Worm (Caenorhabditis elegans): ENCODE data around the gene ugt-15.

ugt-15 gene

DNA sequence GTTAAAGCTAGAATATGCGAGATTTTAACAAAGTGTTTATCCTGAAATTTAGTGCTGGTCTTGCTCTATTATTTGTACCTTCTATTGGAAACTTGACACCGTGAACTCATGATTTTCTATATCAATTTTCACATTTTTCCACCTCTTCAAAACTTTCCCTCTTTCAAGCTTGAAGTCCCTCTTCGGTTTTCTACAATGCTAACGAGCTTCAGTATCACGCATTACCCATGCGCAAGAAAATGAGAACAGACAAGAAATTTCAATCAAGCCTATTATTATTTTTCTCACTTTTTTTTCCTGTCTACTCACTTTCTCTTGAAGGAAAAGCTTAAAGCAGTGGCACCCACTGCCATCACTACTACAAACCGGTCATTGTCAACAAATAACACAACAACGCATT, 15.5 kb upstream of the ugt-15 start:
- TF ChIP-seq unc-62 (GFP tag; optimal IDR thresholded peaks at IDR 0.05) = no peak

DNA sequence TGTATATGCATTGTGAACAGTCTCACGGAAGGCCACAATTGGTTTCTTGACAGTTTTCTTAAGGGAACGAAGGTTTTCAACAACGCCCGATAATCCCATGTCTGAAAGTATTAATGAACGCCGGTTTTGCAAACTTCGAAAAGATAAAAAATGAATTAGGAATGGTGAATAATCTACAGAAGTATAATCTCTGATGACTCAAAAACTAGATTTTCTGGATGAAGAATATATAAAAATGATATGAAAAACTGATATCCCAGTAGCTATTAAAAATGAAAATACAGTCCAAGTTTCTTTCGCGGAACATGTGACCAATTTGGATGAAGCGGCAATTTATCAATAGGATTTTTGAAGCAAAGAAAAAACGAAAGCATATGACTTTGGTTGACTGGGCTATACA, 13.3 kb upstream of the ugt-15 start, which contains the start of gene ZC443.3:
TSS of gene ZC443.3 (minus strand) at position 101 of the 400 bp plus-strand sequence.
- TF ChIP-seq unc-62 (GFP tag; optimal IDR thresholded peaks at IDR 0.05) = no peak

DNA sequence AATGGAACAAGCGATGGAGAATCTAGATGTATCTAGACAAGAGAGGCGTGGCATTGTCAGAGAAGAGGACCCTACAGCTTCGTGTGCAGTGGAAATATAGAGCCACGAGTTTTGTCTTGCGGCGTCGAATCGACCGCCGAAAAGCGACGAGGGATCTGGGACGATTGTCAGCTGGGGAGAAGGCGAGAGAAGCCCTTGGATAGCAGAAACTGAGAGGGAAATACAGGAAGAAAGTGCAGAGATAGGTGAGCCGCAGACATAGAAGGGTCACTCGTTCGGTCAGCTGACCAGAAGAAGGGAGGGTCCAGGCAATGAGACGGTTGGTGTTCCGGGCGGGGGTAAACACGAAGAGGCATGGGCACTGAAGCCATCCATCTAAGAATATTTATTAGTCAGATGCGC, 12.8 kb upstream of the ugt-15 start:
- TF ChIP-seq unc-62 (GFP tag; optimal IDR thresholded peaks at IDR 0.05) = no peak

DNA sequence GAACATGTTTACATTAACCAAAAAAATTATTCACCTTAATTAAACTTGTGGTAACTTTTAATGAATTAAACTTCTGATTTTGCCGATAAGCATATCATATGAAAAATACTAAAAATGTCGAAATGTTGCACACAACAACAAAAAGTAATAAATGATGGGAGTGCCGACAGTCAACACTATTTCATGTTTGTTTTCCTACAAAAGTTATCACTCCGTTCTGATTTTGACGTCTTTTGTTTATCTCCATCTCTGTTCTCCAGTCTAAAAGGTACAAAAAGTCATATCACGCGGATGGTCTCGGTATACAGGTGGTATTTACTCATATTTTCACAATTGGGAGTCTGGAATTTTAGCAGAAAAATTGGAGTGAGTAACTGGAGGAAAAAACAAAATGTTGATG, 11.9 kb upstream of the ugt-15 start:
- TF ChIP-seq unc-62 (GFP tag; optimal IDR thresholded peaks at IDR 0.05) = no peak

DNA sequence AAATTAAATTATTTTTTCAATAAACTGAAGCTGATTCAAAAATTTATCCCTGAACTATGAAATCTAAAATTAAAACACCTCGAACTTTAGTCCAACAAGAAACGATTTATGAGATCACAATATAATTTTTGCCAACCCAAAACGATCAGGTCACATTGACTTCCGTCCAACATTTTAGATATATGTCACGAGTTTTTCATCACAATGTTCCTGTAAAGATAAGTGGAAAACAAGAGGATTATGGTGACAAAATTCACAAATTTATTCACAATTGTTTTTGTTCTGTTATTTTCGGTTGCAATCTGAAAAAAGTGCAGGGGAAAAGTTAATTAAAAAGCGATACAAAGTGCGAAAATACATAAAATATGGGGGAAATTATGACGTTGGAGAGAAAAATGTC, 10.6 kb upstream of the ugt-15 start:
- TF ChIP-seq unc-62 (GFP tag; optimal IDR thresholded peaks at IDR 0.05) = no peak

DNA sequence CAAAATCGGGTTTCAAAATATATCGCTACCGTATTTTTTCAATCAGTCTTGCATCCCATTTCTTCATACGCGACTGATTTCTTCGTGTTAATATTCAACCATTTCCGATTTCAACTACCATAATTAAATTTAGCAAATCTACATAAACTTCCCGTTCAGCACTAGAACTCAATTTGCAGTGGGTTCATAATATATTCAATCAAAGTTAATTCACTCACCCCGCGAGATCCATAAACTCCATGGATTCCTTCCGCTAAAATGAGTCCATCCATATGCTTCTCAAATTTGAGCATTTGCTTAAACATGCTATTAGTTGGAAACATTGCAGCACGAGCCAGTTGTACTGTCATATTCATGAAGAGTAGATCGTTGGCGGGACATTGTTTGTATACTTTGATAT, 8.8 kb upstream of the ugt-15 start:
- TF ChIP-seq unc-62 (GFP tag; optimal IDR thresholded peaks at IDR 0.05) = no peak

DNA sequence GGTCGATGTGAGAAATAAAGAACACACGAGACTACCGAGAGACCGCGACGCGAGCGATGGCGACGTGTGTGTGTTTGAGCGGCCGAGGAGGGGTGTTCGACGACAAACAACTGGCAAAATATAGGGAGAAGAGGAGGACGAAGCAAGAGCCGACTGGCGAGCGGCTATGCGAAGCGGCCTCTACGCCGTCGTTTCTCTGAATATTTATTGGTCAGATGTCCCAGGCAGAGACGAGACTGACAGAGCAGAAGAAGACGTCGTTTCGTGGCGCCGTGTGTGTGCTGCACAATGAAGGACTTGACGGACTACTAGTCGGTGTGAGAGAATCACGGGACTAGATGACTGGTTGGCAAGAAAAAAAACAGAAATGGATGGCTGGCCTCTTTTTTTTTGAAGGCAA, 8.2 kb upstream of the ugt-15 start:
- TF ChIP-seq unc-62 (GFP tag; optimal IDR thresholded peaks at IDR 0.05) = no peak

DNA sequence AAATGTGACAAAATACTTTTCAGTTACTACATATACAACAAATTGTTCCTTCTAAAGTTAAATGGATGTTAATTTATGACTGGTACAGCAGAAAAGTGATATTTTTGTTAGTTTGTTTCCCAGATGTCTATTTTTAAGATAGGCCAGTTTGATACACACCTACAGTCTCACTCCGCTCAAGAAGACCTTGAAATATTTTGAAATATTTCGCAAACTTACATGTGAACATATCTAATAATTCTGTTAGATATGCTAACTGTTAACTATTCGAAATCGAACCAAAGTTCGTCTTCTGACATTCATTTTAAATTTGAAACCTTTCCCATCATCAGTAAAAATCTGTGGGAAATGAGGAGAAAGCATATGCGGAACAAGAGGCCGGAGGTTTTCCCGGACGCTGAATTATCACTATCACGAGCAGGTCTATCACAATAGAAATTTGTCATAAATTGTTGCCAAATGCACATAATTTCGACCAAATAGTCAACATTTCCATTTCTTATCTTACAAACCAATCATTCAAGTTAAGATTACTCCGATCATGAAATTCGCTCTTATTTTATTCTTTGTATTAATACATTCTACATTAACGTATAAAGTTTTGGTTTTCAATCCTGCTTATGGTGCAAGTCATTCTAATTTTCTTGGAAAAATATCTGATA, 7.4 kb upstream of the ugt-15 start, which contains the start of the genes ZC443.4 and ugt-18:
TSS of gene ZC443.4 (minus strand) at position 95 of the 662 bp plus-strand sequence.
TSS of gene ugt-18 (plus strand) at position 469 of the 662 bp plus-strand sequence.
- TF ChIP-seq unc-62 (GFP tag; optimal IDR thresholded peaks at IDR 0.05) = no peak

DNA sequence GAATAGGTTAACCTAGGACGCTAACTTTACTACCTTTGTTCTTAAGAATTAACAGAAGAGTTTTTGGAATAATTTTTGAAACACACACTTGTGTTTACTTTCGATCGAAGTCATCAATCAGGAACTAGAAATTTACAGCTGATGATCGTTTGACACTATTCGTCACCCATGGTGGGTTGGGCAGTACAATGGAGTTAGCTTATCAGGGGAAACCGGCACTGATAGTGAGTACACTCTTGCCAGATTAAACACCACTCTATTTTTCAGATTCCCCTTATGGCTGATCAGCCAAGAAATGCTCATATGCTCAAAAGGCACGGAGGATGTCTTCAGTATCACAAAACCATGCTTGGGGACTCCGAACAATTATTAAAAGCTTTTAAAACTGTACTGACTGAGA, 5.3 kb upstream of the ugt-15 start:
- no peak for TF ChIP-seq unc-62 (GFP tag; optimal IDR thresholded peaks at IDR 0.05)

DNA sequence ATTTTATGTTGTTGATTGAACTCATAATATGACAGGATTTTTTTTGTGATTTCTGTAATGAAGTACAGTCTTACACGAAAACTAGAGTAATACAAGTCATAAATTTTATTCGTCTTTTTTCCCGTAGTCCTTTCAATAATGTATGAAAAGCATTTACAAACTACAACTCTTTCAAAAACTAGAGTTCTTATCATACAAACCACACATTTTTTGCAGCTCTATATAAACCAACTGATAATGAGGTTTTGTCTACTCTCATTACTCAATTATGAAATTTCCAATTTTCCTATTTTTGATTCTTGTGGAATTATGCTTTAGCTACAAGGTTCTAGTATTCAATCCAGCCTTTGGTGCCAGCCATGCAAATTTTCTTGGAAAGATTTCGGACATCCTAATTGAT, 2.5 kb upstream of the ugt-15 start, which contains the start of gene ugt-16:
TSS of gene ugt-16 (plus strand) at position 248 of the 400 bp plus-strand sequence.
- no peak for TF ChIP-seq unc-62 (GFP tag; optimal IDR thresholded peaks at IDR 0.05)

DNA sequence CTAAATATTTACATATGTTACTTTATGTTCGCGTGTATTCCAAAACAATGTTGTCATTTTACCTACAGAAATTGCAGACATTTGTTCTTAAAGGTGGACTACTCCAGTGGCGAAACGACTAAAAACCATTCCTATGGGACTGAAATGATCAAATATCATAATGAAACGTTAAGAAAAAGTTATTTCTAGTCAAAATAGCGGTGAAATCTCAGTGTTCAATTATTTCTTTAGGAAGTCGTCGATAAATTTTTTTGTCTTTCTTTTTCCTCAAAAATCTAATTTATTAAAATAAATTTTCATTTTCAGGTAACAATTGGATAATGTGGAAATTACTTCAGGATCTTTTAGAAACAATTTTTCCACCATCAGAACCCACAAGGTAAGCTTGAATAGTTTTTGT, 8.1 kb downstream of the ugt-15 start, which contains the start of gene C44H9.4:
TSS of gene C44H9.4 (plus strand) at position 301 of the 400 bp plus-strand sequence.
- no peak for TF ChIP-seq unc-62 (GFP tag; optimal IDR thresholded peaks at IDR 0.05)

DNA sequence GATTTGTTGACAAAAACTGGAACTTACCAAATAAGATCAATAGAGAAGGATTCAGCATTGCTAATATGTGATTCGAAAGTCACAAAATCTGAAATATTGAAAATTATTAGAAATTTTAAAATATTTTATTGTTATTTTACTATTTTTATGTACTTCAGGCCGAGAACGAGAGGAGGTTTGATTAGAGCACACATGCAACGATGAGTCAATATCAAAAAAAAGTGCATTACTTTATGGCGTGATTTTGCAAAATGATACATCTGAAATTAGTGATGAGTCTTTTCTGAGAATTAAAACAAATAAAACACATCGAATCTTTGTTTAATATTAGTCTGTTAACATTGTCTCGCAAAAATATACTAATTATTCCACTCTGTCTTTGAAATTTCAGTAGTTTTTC, 17.4 kb downstream of the ugt-15 start:
- TF ChIP-seq unc-62 (GFP tag; optimal IDR thresholded peaks at IDR 0.05) = no peak

DNA sequence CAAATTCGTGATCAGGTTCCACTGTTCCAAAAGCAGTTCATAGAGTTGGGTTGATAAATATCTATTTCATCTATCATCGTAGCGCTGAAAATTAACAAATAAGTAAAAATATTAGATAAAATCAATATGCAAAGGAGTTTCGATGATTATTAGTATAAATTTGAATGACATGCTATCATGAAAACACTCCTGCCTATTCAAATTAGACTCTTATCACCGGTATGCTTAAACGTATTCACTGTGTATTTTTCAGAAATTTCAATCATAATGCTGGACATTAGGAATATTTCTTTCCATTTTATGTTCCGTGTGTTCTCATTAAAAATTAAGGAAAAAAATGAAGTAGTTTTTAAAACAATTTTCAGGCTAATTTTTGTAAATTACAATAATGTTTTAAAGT, 17.9 kb downstream of the ugt-15 start, which contains the start of gene C44H9.6:
TSS of gene C44H9.6 (minus strand) at position 101 of the 400 bp plus-strand sequence.
- TF ChIP-seq unc-62 (GFP tag; optimal IDR thresholded peaks at IDR 0.05) = no peak

DNA sequence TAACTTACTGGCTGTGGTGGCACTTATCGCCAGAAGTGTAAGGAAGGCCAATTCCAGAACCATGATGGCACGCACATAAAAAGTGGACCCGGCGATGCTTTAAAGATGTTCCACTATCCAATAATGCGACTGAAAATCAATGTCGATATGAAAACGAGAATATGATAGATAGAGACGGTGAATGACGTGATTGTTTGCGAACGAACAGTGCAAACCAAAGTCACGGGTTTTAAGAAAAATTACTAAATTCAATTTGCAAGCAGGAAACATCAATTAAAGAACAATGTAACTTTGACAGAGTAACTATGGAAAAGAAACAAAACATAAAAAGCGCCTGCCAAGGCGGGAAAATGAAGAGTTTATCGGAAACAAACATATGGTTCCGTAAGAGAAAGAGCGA, 22.4 kb downstream of the ugt-15 start, which contains the start of gene C44H9.5:
TSS of gene C44H9.5 (minus strand) at position 129 of the 400 bp plus-strand sequence.
- no peak for TF ChIP-seq unc-62 (GFP tag; optimal IDR thresholded peaks at IDR 0.05)

DNA sequence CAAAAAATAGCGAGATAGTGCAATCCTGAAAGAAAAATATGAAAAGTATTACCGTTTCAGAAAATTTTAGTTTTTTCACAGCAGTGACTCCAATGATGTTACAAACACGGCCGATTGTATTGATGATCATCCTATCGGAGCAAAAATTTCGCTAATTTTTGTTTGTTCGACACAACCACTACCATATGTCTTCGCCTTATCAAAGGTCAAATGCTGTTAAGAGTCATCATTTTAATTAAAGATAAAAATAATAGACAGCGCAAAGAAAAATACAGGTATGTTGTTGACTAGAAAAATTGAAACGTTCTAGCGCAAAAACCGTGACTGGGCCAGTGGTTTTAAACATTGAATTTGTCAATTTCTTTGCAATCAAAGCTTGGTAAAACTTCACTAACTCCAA, 25.0 kb downstream of the ugt-15 start:
- no peak for TF ChIP-seq unc-62 (GFP tag; optimal IDR thresholded peaks at IDR 0.05)

DNA sequence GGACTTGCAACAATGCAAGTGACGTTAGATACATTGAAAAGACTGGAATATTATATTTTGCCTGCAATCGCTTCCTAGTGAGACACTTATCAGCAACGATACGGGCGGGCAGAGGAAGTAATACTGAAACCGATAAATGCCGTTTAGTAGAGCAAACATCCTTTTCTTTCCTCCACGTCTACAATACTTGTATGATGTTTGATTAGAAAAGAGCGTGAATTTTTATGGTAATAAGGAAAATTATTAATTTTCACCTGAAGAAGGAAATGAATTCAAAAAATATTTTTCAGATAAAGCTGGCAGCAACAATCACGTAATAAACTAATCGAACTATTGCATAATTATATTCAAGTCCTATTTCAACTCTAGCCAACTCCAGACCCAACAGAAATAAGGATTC, 27.4 kb downstream of the ugt-15 start, which contains the start of gene C44H9.7:
TSS of gene C44H9.7 (minus strand) at position 101 of the 400 bp plus-strand sequence.
- TF ChIP-seq unc-62 (GFP tag; optimal IDR thresholded peaks at IDR 0.05) = no peak

DNA sequence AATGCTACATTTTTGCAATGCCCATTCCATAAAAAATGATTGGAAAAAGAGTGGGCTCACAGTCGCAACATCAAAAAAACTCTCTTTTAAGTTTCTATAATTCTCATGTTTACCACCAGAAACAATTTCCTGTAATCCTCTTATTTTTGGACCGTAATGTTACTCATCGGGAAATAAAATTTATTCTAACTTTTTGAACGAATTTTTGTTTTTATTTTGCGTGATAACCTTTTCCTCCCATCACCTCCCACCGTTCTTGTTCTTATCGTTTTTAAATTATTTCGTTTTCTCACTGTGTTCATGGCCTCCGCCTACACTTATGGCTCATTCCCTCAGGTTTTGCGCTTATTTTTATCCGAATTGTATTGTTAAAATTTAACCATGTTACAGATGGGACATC, 31.8 kb downstream of the ugt-15 start, which contains the start of gene anp-1:
TSS of gene anp-1 (plus strand) at position 301 of the 400 bp plus-strand sequence.
- TF ChIP-seq unc-62 (GFP tag; optimal IDR thresholded peaks at IDR 0.05) = no peak

Measured in whole organism, dauer.